Worm (Caenorhabditis elegans): ENCODE results near the gene T25B2.2.
A peak's percentile ranks its signal among the peaks of the same experiment; 100 is the strongest.

Gene T25B2.2

DNA sequence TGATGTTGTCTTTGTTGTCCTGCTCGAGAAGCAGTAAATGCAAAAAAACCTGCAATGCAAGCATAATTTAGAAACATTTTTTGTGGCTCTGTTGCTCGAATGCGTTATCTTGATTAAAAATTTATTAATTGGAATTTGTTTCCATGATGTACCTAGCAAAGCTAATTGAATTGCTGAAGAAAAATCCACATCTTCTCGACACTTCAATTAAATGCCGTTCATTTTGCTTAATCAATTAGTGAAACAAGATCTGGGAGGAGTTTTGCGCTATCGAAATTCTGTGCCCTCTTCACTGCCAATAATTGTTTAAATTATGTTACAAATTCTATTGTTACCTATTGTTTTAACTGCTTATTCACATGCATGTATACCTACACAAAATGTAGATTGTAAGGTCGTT, 6.4 kb downstream of the T25B2.2 start, which contains the start of gene T25B2.3:
Gene T25B2.3 (plus strand): TSS at position 301 of the 400 bp plus-strand sequence.
- TF ChIP-seq pqm-1 (tag; optimal IDR thresholded peaks at IDR 0.05), result peak; percentile 1
- no peak for TF ChIP-seq R02D3.7 (tag; optimal IDR thresholded peaks at IDR 0.05)

ce11 chrX:6177944-6178566, 8.6 kb downstream of the T25B2.2 start, which contains the start of the genes T25B2.4 and T13C5.3:
Gene T25B2.4 (plus strand): TSS chrX:6178244.
Gene T13C5.3 (plus strand): TSS chrX:6178516.
- TF ChIP-seq F10B5.3 (tag; optimal IDR thresholded peaks at IDR 0.05) (no peak), nhr-41 (GFP tag; IDR thresholded peaks at IDR 0.05) (no peak), zfp-3 (GFP tag; conservative IDR thresholded peaks at IDR 0.05) (no peak), ZK546.5 (tag; optimal IDR thresholded peaks at IDR 0.05) (no peak), F49E8.2 (tag; optimal IDR thresholded peaks at IDR 0.05; ENCODE audit: borderline replicate concordance) (no peak), Y105C5A.15 (GFP tag; IDR thresholded peaks at IDR 0.05) (no peak), dmd-8 (GFP tag; IDR thresholded peaks at IDR 0.05) (no peak), nhr-48 (tag; optimal IDR thresholded peaks at IDR 0.05) (no peak), hif-1 (tag; optimal IDR thresholded peaks at IDR 0.05) (no peak), ztf-11 (tag; optimal IDR thresholded peaks at IDR 0.05) (no peak), sdz-12 (GFP tag; optimal IDR thresholded peaks at IDR 0.05) (no peak), nhr-11 (tag; optimal IDR thresholded peaks at IDR 0.05) (no peak), zip-2 (tag; optimal IDR thresholded peaks at IDR 0.05) (no peak), daf-16 (GFP tag; optimal IDR thresholded peaks at IDR 0.05) (no peak), daf-16 (tag; optimal IDR thresholded peaks at IDR 0.05) (no peak), tag-97 (GFP tag; IDR thresholded peaks at IDR 0.05) (no peak), lir-3 (tag; optimal IDR thresholded peaks at IDR 0.05) (no peak), lin-1 (GFP tag; IDR thresholded peaks at IDR 0.05) (no peak), Y75B8A.6 (GFP tag; IDR thresholded peaks at IDR 0.05) (no peak), nhr-76 (tag; optimal IDR thresholded peaks at IDR 0.05) (no peak), ZK337.2 (GFP tag; IDR thresholded peaks at IDR 0.05) (no peak)

ce11 chrX:6178989-6179388, 9.5 kb downstream of the T25B2.2 start:
- peak in 1 of 2 experiments; percentile 3 for TF ChIP-seq unc-62 (GFP tag; optimal IDR thresholded peaks at IDR 0.05 in 1 of 2)
- TF ChIP-seq unc-62 (tag; optimal IDR thresholded peaks at IDR 0.05), result no peak
- TF ChIP-seq jun-1 (tag; optimal IDR thresholded peaks at IDR 0.05), result no peak

ce11 chrX:6180293-6180692, 10.8 kb downstream of the T25B2.2 start, which contains the start of gene T13C5.7:
Gene T13C5.7 (plus strand): TSS chrX:6180593.
- TF ChIP-seq Y75B8A.6 (GFP tag; IDR thresholded peaks at IDR 0.05) (no peak), unc-62 (GFP tag; optimal IDR thresholded peaks at IDR 0.05 in 1 of 2) (no peak), unc-62 (tag; optimal IDR thresholded peaks at IDR 0.05) (no peak), ceh-20 (GFP tag; IDR thresholded peaks at IDR 0.05) (no peak), zfp-3 (GFP tag; conservative IDR thresholded peaks at IDR 0.05) (no peak), R02D3.7 (tag; optimal IDR thresholded peaks at IDR 0.05) (no peak), ceh-44 (GFP tag; IDR thresholded peaks at IDR 0.05) (no peak), Y48G9A.11 (GFP tag; IDR thresholded peaks at IDR 0.05) (no peak), arid-1 (GFP tag; conservative IDR thresholded peaks at IDR 0.05) (no peak), mes-2 (tag; optimal IDR thresholded peaks at IDR 0.05; ENCODE audit: poor library complexity, severe bottlenecking) (no peak), snpc-4 (tag; optimal IDR thresholded peaks at IDR 0.05) (no peak), dpl-1 (GFP tag; optimal IDR thresholded peaks at IDR 0.05) (no peak), Y105C5A.15 (GFP tag; IDR thresholded peaks at IDR 0.05) (no peak), egl-27 (tag; optimal IDR thresholded peaks at IDR 0.05) (no peak), tag-97 (GFP tag; IDR thresholded peaks at IDR 0.05) (no peak)

ce11 chrX:6184709-6185108, 15.3 kb downstream of the T25B2.2 start, which contains the start of gene T13C5.2:
Gene T13C5.2 (plus strand): TSS chrX:6185009.
- no peak for TF ChIP-seq daf-8 (GFP tag; IDR thresholded peaks at IDR 0.05)
- TF ChIP-seq vab-7 (GFP tag; IDR thresholded peaks at IDR 0.05), result no peak
- no peak for TF ChIP-seq Y48G9A.11 (GFP tag; IDR thresholded peaks at IDR 0.05)
- TF ChIP-seq T20F7.1 (GFP tag; optimal IDR thresholded peaks at IDR 0.05), result no peak
- TF ChIP-seq jun-1 (tag; optimal IDR thresholded peaks at IDR 0.05), result no peak
- no peak for TF ChIP-seq lin-39 (tag; optimal IDR thresholded peaks at IDR 0.05)
- TF ChIP-seq F44E2.7 (GFP tag; IDR thresholded peaks at IDR 0.05), result no peak
- TF ChIP-seq nhr-25 (tag; optimal IDR thresholded peaks at IDR 0.05; ENCODE audit: borderline replicate concordance, insufficient read depth), result no peak
- TF ChIP-seq zfp-3 (GFP tag; conservative IDR thresholded peaks at IDR 0.05), result no peak
- no peak for TF ChIP-seq tag-97 (GFP tag; IDR thresholded peaks at IDR 0.05)
- TF ChIP-seq arid-1 (GFP tag; conservative IDR thresholded peaks at IDR 0.05), result no peak
- TF ChIP-seq unc-62 (GFP tag; optimal IDR thresholded peaks at IDR 0.05 in 1 of 2), result no peak
- TF ChIP-seq unc-62 (tag; optimal IDR thresholded peaks at IDR 0.05), result no peak
- no peak for TF ChIP-seq mdl-1 (tag; optimal IDR thresholded peaks at IDR 0.05)
- TF ChIP-seq pha-4 (GFP tag; IDR thresholded peaks at IDR 0.05), result no peak
- no peak for TF ChIP-seq pha-4 (tag; optimal IDR thresholded peaks at IDR 0.05)
- no peak for TF ChIP-seq sdz-12 (GFP tag; optimal IDR thresholded peaks at IDR 0.05)
- TF ChIP-seq lin-1 (GFP tag; IDR thresholded peaks at IDR 0.05), result no peak
